Fruit fly (Drosophila melanogaster): Measurements from ENCODE around the gene Elp4.

dm6 chr2L:5479971-5480370, 44.0 kb upstream of the Elp4 start:
- TF ChIP-seq CG14711 (tag; optimal IDR thresholded peaks at IDR 0.05) = no peak
- no peak for TF ChIP-seq CG33017 (tag; optimal IDR thresholded peaks at IDR 0.05)
- no peak for TF ChIP-seq CG11617 (GFP tag; optimal IDR thresholded peaks at IDR 0.05)
